Worm (Caenorhabditis elegans) whole organism, L1 larva: ENCODE data around the gene K09F6.11.

Source experiments
- alr-1 ChIP-seq: fragments of 200-800 bp; sonication (Bioruptor generic); optimal IDR thresholded peaks from 2 replicates; lab custom pipeline; 2018; ENCODE audit warnings: borderline replicate concordance, mild to moderate bottlenecking, missing genetic modification characterization, missing compliant biosample characterization
- ceh-88 ChIP-seq: fragments of 200-800 bp; sonication (Bioruptor generic); IDR thresholded peaks from 2 replicates; pipeline ENCODE4 v1.3.6; 2022; ENCODE audit warnings: missing genetic modification characterization, missing compliant biosample characterization
- ces-1 ChIP-seq: fragments of 150-350 bp; optimal IDR thresholded peaks from 2 replicates; lab custom pipeline; 2014; ENCODE audit warnings: missing biosample characterization, missing genetic modification reagents, missing genetic modification characterization
- egl-13 ChIP-seq: sonication (generic microtip); optimal IDR thresholded peaks from 2 replicates; lab custom pipeline; 2016; ENCODE audit warnings: missing genotype, missing genetic modification reagents, missing genetic modification characterization, missing compliant biosample characterization
- elt-2 ChIP-seq: sonication (generic microtip); optimal IDR thresholded peaks from 2 replicates; lab custom pipeline; 2016; ENCODE audit warnings: missing genetic modification characterization, mild to moderate bottlenecking, inconsistent platforms, missing compliant biosample characterization, missing genetic modification reagents
- ets-5 ChIP-seq: fragments of 200-800 bp; sonication (Bioruptor generic); IDR thresholded peaks from 2 replicates; pipeline ENCODE4 v1.3.6; 2022; ENCODE audit warnings: missing genetic modification characterization, missing compliant biosample characterization
- lin-39 ChIP-seq: fragments of 150-350 bp; optimal IDR thresholded peaks from 2 replicates; lab custom pipeline; 2014; ENCODE audit warnings: missing biosample characterization, missing genetic modification reagents, missing genetic modification characterization
- mdl-1 ChIP-seq, 2 experiments: fragments of 150-350 bp; optimal IDR thresholded peaks; 2 replicates each; lab custom pipeline; 2014 to 2017; ENCODE audit warnings: missing biosample characterization in 2 of 2, missing genetic modification characterization in 2 of 2, inconsistent platforms in 1 of 2
- nhr-12 ChIP-seq: sonication (generic microtip); optimal IDR thresholded peaks from 2 replicates; lab custom pipeline; 2017; ENCODE audit warnings: missing biosample characterization, missing genetic modification characterization
- nhr-237 ChIP-seq: fragments of 150-350 bp; optimal IDR thresholded peaks from 2 replicates; lab custom pipeline; 2014; ENCODE audit warnings: missing biosample characterization, missing genetic modification characterization
- swsn-7 ChIP-seq: sonication (generic microtip); optimal IDR thresholded peaks from 2 replicates; lab custom pipeline; 2016; ENCODE audit warnings: missing genetic modification characterization, missing compliant biosample characterization
- unc-86 ChIP-seq: sonication (generic microtip); optimal IDR thresholded peaks from 2 replicates; lab custom pipeline; 2016; ENCODE audit warnings: missing genetic modification characterization, missing compliant biosample characterization

DNA sequence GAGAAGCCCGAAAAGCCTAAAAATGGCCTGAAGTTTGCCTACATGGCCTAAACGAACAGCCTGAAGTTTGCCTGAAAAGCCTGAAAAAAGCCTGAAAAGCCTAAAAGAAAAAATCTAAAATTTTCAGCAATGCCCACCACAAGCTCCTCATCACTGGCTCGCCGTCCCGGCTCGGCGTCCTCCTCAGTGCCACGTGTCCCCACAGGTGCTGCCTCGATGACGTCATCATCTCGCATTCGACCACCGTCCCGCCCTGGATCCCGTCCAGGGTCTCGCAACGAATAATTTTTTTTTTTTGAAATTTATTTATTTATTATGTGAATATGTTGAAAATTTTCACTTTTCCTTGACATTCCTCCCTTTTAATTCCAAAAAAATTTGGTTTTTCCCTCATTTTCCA lies 26.3 kb upstream of the K09F6.11 start:
- TF ChIP-seq swsn-7 (tag; lab: Kevin White, UChicago) (no peak), elt-2 (tag; lab: Kevin White, UChicago) (no peak), lin-39 (tag; lab: Kevin White, UChicago) (no peak), mdl-1 (tag; optimal IDR thresholded peaks at IDR 0.05; lab: Kevin White, UChicago) (no peak), egl-13 (tag; lab: Kevin White, UChicago) (no peak), nhr-237 (tag; lab: Kevin White, UChicago) (no peak), ces-1 (no peak), unc-86 (tag; lab: Kevin White, UChicago) (no peak), alr-1 (tag; lab: Kevin White, UChicago) (no peak), ceh-88 (GFP tag; lab: Robert Waterston, UW) (no peak), ets-5 (no peak), nhr-12 (tag; lab: Kevin White, UChicago) (no peak)
